Fruit fly (Drosophila melanogaster) whole organism, embryonic: ENCODE measurements around the gene Gr21a.

Experiments
- Antp ChIP-seq: fragments of 200-800 bp; sonication (Bioruptor generic); optimal IDR thresholded peaks from 3 replicates; lab custom pipeline; 2016; ENCODE audit warnings: missing biosample characterization, missing genetic modification characterization
- B-H1 ChIP-seq: fragments of 200-800 bp; sonication (Bioruptor generic); IDR thresholded peaks from 3 replicates; pipeline ENCODE4 v1.3.6; 2022; ENCODE audit warnings: missing biosample characterization, missing genetic modification characterization
- Blimp-1 ChIP-seq: fragments of 200-800 bp; sonication (Bioruptor generic); optimal IDR thresholded peaks from 3 replicates; lab custom pipeline; 2018; ENCODE audit warnings: missing biosample characterization, missing genetic modification characterization, mild to moderate bottlenecking, moderate library complexity, missing genetic modification reagents
- CG10979 ChIP-seq: fragments of 200-800 bp; sonication (Bioruptor generic); optimal IDR thresholded peaks from 2 replicates; lab custom pipeline; 2018; ENCODE audit warnings: missing biosample characterization, mild to moderate bottlenecking, missing genetic modification characterization, moderate library complexity
- CG11093 ChIP-seq: fragments of 200-800 bp; sonication (Bioruptor generic); IDR thresholded peaks from 3 replicates; pipeline ENCODE4 v1.3.6; 2022; ENCODE audit warnings: missing biosample characterization, missing genetic modification characterization
- CG12391 ChIP-seq: fragments of 200-800 bp; sonication (Bioruptor generic); optimal IDR thresholded peaks from 3 replicates; lab custom pipeline; 2018; ENCODE audit warnings: missing biosample characterization, mild to moderate bottlenecking, missing genetic modification characterization, moderate library complexity
- CG13287 ChIP-seq: fragments of 200-800 bp; sonication (Bioruptor generic); IDR thresholded peaks from 2 replicates; pipeline ENCODE4 v1.3.6; 2022; ENCODE audit warnings: missing biosample characterization, missing genetic modification characterization; ENCODE audit not compliant: partially characterized antibody
- CG13775 ChIP-seq: fragments of 200-800 bp; sonication (Bioruptor generic); optimal IDR thresholded peaks from 3 replicates; lab custom pipeline; 2017; ENCODE audit warnings: missing biosample characterization, mild to moderate bottlenecking, missing genetic modification characterization
- CG15011 ChIP-seq: fragments of 200-800 bp; sonication (Bioruptor generic); optimal IDR thresholded peaks from 3 replicates; lab custom pipeline; 2018; ENCODE audit warnings: missing biosample characterization, mild to moderate bottlenecking, missing genetic modification characterization
- CG2889 ChIP-seq: fragments of 200-800 bp; sonication (Bioruptor generic); IDR thresholded peaks from 3 replicates; pipeline ENCODE4 v1.3.6; 2022; ENCODE audit warnings: missing biosample characterization, missing genetic modification characterization
- CG34224 ChIP-seq: fragments of 200-800 bp; sonication (Bioruptor generic); IDR thresholded peaks from 3 replicates; pipeline ENCODE4 v1.3.6; 2022; ENCODE audit warnings: missing biosample characterization, missing genetic modification characterization; ENCODE audit not compliant: partially characterized antibody
- CG3726 ChIP-seq: fragments of 200-800 bp; sonication (Bioruptor generic); IDR thresholded peaks from 3 replicates; pipeline ENCODE4, ENCODE4 v1.3.6; 2022; ENCODE audit warnings: missing biosample characterization, missing genetic modification characterization
- CG3847 ChIP-seq: fragments of 200-800 bp; sonication (Bioruptor generic); IDR thresholded peaks from 2 replicates; pipeline ENCODE4 v1.3.6; 2022; ENCODE audit warnings: missing biosample characterization, missing genetic modification characterization
- CG3995 ChIP-seq: fragments of 200-800 bp; sonication (Bioruptor generic); optimal IDR thresholded peaks from 3 replicates; lab custom pipeline; 2016; ENCODE audit warnings: missing biosample characterization, missing genetic modification characterization
- CG4360 ChIP-seq: fragments of 200-800 bp; sonication (Bioruptor generic); IDR thresholded peaks from 2 replicates; pipeline ENCODE4 v1.3.6; 2022; ENCODE audit warnings: missing biosample characterization, missing genetic modification characterization
- CG43689 ChIP-seq: fragments of 200-800 bp; sonication (Bioruptor generic); IDR thresholded peaks from 2 replicates; pipeline ENCODE4 v1.3.6; 2022; ENCODE audit warnings: missing biosample characterization, missing genetic modification characterization
- CG6854 ChIP-seq: fragments of 200-800 bp; sonication (Bioruptor generic); optimal IDR thresholded peaks from 3 replicates; lab custom pipeline; 2017; ENCODE audit warnings: missing biosample characterization, mild to moderate bottlenecking, missing genetic modification characterization
- CG7357 ChIP-seq: fragments of 200-800 bp; sonication (Bioruptor generic); IDR thresholded peaks from 3 replicates; pipeline ENCODE4 v1.3.6; 2022; ENCODE audit warnings: missing biosample characterization, missing genetic modification characterization
- CG7963 ChIP-seq: fragments of 200-800 bp; sonication (Bioruptor generic); IDR thresholded peaks from 3 replicates; pipeline ENCODE4 v1.3.6; 2022; ENCODE audit warnings: missing biosample characterization, missing genetic modification characterization; ENCODE audit not compliant: partially characterized antibody
- CG7987 ChIP-seq: fragments of 200-800 bp; sonication (Bioruptor generic); optimal IDR thresholded peaks from 2 replicates; lab custom pipeline; 2018; ENCODE audit warnings: missing biosample characterization, mild to moderate bottlenecking, missing genetic modification characterization, moderate library complexity
- CG8281 ChIP-seq: fragments of 200-800 bp; sonication (Bioruptor generic); optimal IDR thresholded peaks from 2 replicates; lab custom pipeline; 2018; ENCODE audit warnings: missing biosample characterization, mild to moderate bottlenecking, missing genetic modification characterization, moderate library complexity
- CG9797 ChIP-seq: fragments of 200-800 bp; sonication (Bioruptor generic); optimal IDR thresholded peaks from 3 replicates; lab custom pipeline; 2018; ENCODE audit warnings: missing biosample characterization, mild to moderate bottlenecking, missing genetic modification characterization
- Dp ChIP-seq: fragments of 200-800 bp; sonication (Bioruptor generic); optimal IDR thresholded peaks from 2 replicates; lab custom pipeline; 2018; ENCODE audit warnings: missing biosample characterization, mild to moderate bottlenecking, missing genetic modification characterization, moderate library complexity
- Fer2 ChIP-seq: fragments of 200-800 bp; sonication (Bioruptor generic); optimal IDR thresholded peaks from 2 replicates; lab custom pipeline; 2018; ENCODE audit warnings: missing biosample characterization, mild to moderate bottlenecking, missing genetic modification characterization, moderate library complexity
- Gsc ChIP-seq: fragments of 200-800 bp; sonication (Bioruptor generic); IDR thresholded peaks from 2 replicates; pipeline ENCODE4 v1.3.6; 2022; ENCODE audit warnings: missing biosample characterization, missing genetic modification characterization
- H2.0 ChIP-seq: fragments of 200-800 bp; sonication (Bioruptor generic); IDR thresholded peaks from 2 replicates; pipeline ENCODE4 v1.3.6; 2022; ENCODE audit warnings: missing biosample characterization, missing genetic modification characterization
- Hmx ChIP-seq: fragments of 200-800 bp; sonication (Bioruptor generic); optimal IDR thresholded peaks from 2 replicates; lab custom pipeline; 2016; ENCODE audit warnings: missing biosample characterization, missing genetic modification characterization
- Jarid2 ChIP-seq: fragments of 200-800 bp; sonication (Bioruptor generic); optimal IDR thresholded peaks from 3 replicates; lab custom pipeline; 2017; ENCODE audit warnings: mild to moderate bottlenecking, missing biosample characterization, missing genetic modification reagents, missing genetic modification characterization
- Sry-β ChIP-seq: fragments of 200-800 bp; sonication (Bioruptor generic); optimal IDR thresholded peaks from 2 replicates; lab custom pipeline; 2018; ENCODE audit warnings: missing biosample characterization, mild to moderate bottlenecking, missing genetic modification characterization, moderate library complexity
- aop ChIP-seq: fragments of 200-800 bp; sonication (Bioruptor generic); IDR thresholded peaks from 2 replicates; pipeline ENCODE4 v1.3.6; 2022; ENCODE audit warnings: missing biosample characterization, missing genetic modification characterization
- dmrt99B ChIP-seq: fragments of 200-800 bp; sonication (Bioruptor generic); optimal IDR thresholded peaks from 2 replicates; lab custom pipeline; 2018; ENCODE audit warnings: missing biosample characterization, mild to moderate bottlenecking, missing genetic modification characterization, moderate library complexity
- exex ChIP-seq: fragments of 200-800 bp; sonication (Bioruptor generic); optimal IDR thresholded peaks from 4 replicates; lab custom pipeline; 2018; ENCODE audit warnings: missing biosample characterization, mild to moderate bottlenecking, missing genetic modification characterization, moderate library complexity
- gce ChIP-seq: fragments of 200-800 bp; sonication (Bioruptor generic); IDR thresholded peaks from 3 replicates; pipeline ENCODE4 v1.3.6; 2022; ENCODE audit warnings: missing biosample characterization, missing genetic modification characterization
- hb ChIP-seq: fragments of 200-800 bp; sonication (Bioruptor generic); IDR thresholded peaks from 3 replicates; pipeline ENCODE4 v1.3.6; 2022; ENCODE audit warnings: missing biosample characterization, missing genetic modification characterization; ENCODE audit not compliant: partially characterized antibody
- kah ChIP-seq: fragments of 200-800 bp; sonication (Bioruptor generic); optimal IDR thresholded peaks from 2 replicates; lab custom pipeline; 2018; ENCODE audit warnings: missing biosample characterization, mild to moderate bottlenecking, missing genetic modification characterization
- klu ChIP-seq: fragments of 200-800 bp; sonication (Bioruptor generic); IDR thresholded peaks from 2 replicates; pipeline ENCODE4 v1.3.6; 2022; ENCODE audit warnings: missing biosample characterization, missing genetic modification characterization
- lab ChIP-seq: fragments of 200-800 bp; sonication (Bioruptor generic); optimal IDR thresholded peaks from 3 replicates; lab custom pipeline; 2017; ENCODE audit warnings: missing biosample characterization, missing genetic modification characterization, mild to moderate bottlenecking, moderate library complexity, missing genetic modification reagents
- oc ChIP-seq: fragments of 200-800 bp; sonication (Bioruptor generic); optimal IDR thresholded peaks from 2 replicates; lab custom pipeline; 2018; ENCODE audit warnings: missing biosample characterization, mild to moderate bottlenecking, missing genetic modification characterization, moderate library complexity
- psq ChIP-seq: fragments of 200-800 bp; sonication (Bioruptor generic); optimal IDR thresholded peaks from 2 replicates; lab custom pipeline; 2017; ENCODE audit warnings: missing biosample characterization, missing genetic modification characterization
- row ChIP-seq: fragments of 200-800 bp; sonication (Bioruptor generic); IDR thresholded peaks from 3 replicates; pipeline ENCODE4 v1.3.6; 2022; ENCODE audit warnings: missing biosample characterization, missing genetic modification characterization
- sc ChIP-seq, 3 experiments: fragments of >200 bp in 2 of 3; fragments of 200-800 bp in 1 of 3; sonication (Bioruptor generic) in 1 of 3; optimal IDR thresholded peaks; 2 replicates in 2 of 3; 3 replicates in 1 of 3; lab custom pipeline; 2017; ENCODE audit warnings: mild to moderate bottlenecking in 1 of 3, missing biosample characterization in 1 of 3, missing genetic modification characterization in 1 of 3, missing genetic modification reagents in 1 of 3
- sima ChIP-seq: fragments of 200-800 bp; sonication (Bioruptor generic); optimal IDR thresholded peaks from 2 replicates; lab custom pipeline; 2016; ENCODE audit warnings: missing biosample characterization, missing genetic modification characterization
- sisA ChIP-seq: fragments of 200-800 bp; sonication (Bioruptor generic); IDR thresholded peaks from 2 replicates; pipeline ENCODE4 v1.3.6; 2022; ENCODE audit warnings: missing biosample characterization, missing genetic modification characterization
- slbo ChIP-seq: fragments of 200-800 bp; sonication (Bioruptor generic); IDR thresholded peaks from 2 replicates; pipeline ENCODE4 v1.3.6; 2022; ENCODE audit warnings: missing biosample characterization, missing genetic modification characterization
- trem ChIP-seq: fragments of 200-800 bp; optimal IDR thresholded peaks from 3 replicates; lab custom pipeline; 2019; ENCODE audit warnings: missing biosample characterization, mild to moderate bottlenecking, missing genetic modification characterization, moderate library complexity
- trh ChIP-seq: fragments of 200-800 bp; sonication (Bioruptor generic); optimal IDR thresholded peaks from 2 replicates; lab custom pipeline; 2016; ENCODE audit warnings: missing biosample characterization, missing genetic modification characterization
- twi ChIP-seq: fragments of 200-800 bp; optimal IDR thresholded peaks from 2 replicates; lab custom pipeline; 2019; ENCODE audit warnings: missing biosample characterization, mild to moderate bottlenecking, missing genetic modification characterization, moderate library complexity
- vfl ChIP-seq: fragments of 200-800 bp; sonication (Bioruptor generic); optimal IDR thresholded peaks from 2 replicates; lab custom pipeline; 2016; ENCODE audit warnings: missing biosample characterization, missing genetic modification characterization
- zen ChIP-seq: fragments of 200-800 bp; sonication (Bioruptor generic); optimal IDR thresholded peaks from 3 replicates; lab custom pipeline; 2018; ENCODE audit warnings: missing biosample characterization, mild to moderate bottlenecking, missing genetic modification characterization, moderate library complexity
- zen2 ChIP-seq: fragments of 200-800 bp; sonication (Bioruptor generic); IDR thresholded peaks from 3 replicates; pipeline ENCODE4 v1.3.6; 2022; ENCODE audit warnings: missing biosample characterization, missing genetic modification characterization; ENCODE audit not compliant: partially characterized antibody

Gene Gr21a

DNA sequence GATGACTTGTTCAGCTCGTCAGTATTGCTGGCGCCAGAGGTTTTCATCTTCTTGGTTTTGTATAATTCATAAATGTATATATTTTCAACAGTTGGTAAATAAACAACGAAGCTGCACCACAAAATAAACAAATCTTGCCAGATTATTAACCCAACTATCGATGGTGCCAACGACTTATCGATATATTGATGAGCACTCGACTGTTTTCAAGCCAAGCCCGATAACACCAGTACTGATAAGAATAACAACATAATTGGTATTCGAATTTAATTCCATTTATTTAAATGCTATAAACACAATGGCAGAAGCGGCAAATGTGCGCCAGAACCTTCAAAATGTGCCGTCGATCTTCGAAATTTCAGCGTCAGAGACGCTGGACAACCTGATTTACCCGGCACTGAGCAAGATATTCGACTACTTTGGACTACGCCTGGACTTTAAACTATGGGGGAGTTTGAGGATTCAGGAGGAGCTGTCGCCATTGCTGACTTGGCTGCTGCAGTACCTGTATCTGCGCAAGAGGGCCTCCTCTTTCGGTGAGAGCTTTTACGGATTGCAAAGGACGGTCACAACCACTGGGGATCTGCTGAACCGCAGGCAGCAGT, 35.6 kb downstream of the Gr21a start, which contains the start of the genes Saf6 and Pex12 (continued):
- TF ChIP-seq CG15011 (GFP tag; lab: Kevin White, UChicago) (no peak), CG10979 (tag; lab: Kevin White, UChicago) (peak; percentile 26), row (GFP tag; lab: Robert Waterston, UW) (peak; percentile 47), sima (GFP tag; lab: Kevin White, UChicago) (no peak), Gsc (GFP tag; lab: Robert Waterston, UW) (no peak), Fer2 (tag; lab: Kevin White, UChicago) (no peak), Hmx (GFP tag; lab: Kevin White, UChicago) (no peak), trem (tag; lab: Kevin White, UChicago) (peak; percentile 11), oc (tag; lab: Kevin White, UChicago) (no peak), psq (GFP tag; lab: Kevin White, UChicago) (no peak), Dp (GFP tag; lab: Kevin White, UChicago) (peak; percentile 43), CG43689 (GFP tag; lab: Robert Waterston, UW) (no peak), gce (GFP tag; lab: Robert Waterston, UW) (no peak), CG4360 (GFP tag; lab: Robert Waterston, UW) (no peak), trh (GFP tag; lab: Kevin White, UChicago) (no peak), exex (tag; lab: Kevin White, UChicago) (peak; percentile 47), vfl (no peak), H2.0 (GFP tag; lab: Robert Waterston, UW) (no peak), slbo (no peak), Sry-β (GFP tag; lab: Kevin White, UChicago) (peak; percentile 91), twi (tag; lab: Kevin White, UChicago) (no peak), CG7963 (GFP tag; lab: Robert Waterston, UW) (peak; percentile 83), sisA (GFP tag; lab: Robert Waterston, UW) (no peak), CG12391 (tag; lab: Kevin White, UChicago) (no peak), CG3847 (GFP tag; lab: Robert Waterston, UW) (no peak), CG2889 (GFP tag; lab: Robert Waterston, UW) (no peak), B-H1 (GFP tag; lab: Robert Waterston, UW) (no peak), dmrt99B (tag; lab: Kevin White, UChicago) (no peak), Blimp-1 (GFP tag; lab: Kevin White, UChicago) (no peak), CG9797 (no peak), aop (GFP tag; lab: Robert Waterston, UW) (no peak), CG11093 (no peak), CG7987 (no peak), CG13287 (GFP tag; lab: Robert Waterston, UW) (peak; percentile 89), CG8281 (tag; lab: Kevin White, UChicago) (no peak), CG6854 (no peak), zen2 (GFP tag; lab: Robert Waterston, UW) (peak; percentile 85), Antp (GFP tag; lab: Kevin White, UChicago) (no peak), zen (no peak), hb (GFP tag; lab: Robert Waterston, UW) (peak; percentile 79), CG7357 (GFP tag; lab: Robert Waterston, UW) (no peak), CG34224 (peak; percentile 91), CG13775 (GFP tag; lab: Kevin White, UChicago) (peak; percentile 8), kah (GFP tag; lab: Kevin White, UChicago) (no peak), klu (GFP tag; lab: Robert Waterston, UW) (no peak), CG3995 (GFP tag; lab: Kevin White, UChicago) (no peak), CG3726 (GFP tag; lab: Robert Waterston, UW) (no peak), sc (optimal IDR thresholded peaks at IDR 0.05; lab: Kevin White, UChicago) (no peak), sc (GFP tag; optimal IDR thresholded peaks at IDR 0.05; lab: Kevin White, UChicago) (no peak), Jarid2 (GFP tag; lab: Kevin White, UChicago) (no peak), lab (GFP tag; lab: Kevin White, UChicago) (no peak)
